Worm (Caenorhabditis elegans): Measurements from ENCODE around the gene C09E10.3.

C09E10.3 gene

ce11 chrX:952557-953083 is 38.6 kb downstream of the C09E10.3 start:
- no peak for TF ChIP-seq nhr-12 (tag; optimal IDR thresholded peaks at IDR 0.05)
- peak; percentile 33 for TF ChIP-seq mls-2 (tag; optimal IDR thresholded peaks at IDR 0.05)
- TF ChIP-seq M03D4.4 (tag; optimal IDR thresholded peaks at IDR 0.05), result no peak
- TF ChIP-seq blmp-1 (tag; optimal IDR thresholded peaks at IDR 0.05), result no peak
- peak; percentile 52 for TF ChIP-seq ces-1 (GFP tag; optimal IDR thresholded peaks at IDR 0.05)
- no peak for TF ChIP-seq elt-3 (tag; optimal IDR thresholded peaks at IDR 0.05)
- TF ChIP-seq drap-1 (GFP tag; optimal IDR thresholded peaks at IDR 0.05), result no peak

- no peak for TF ChIP-seq ces-1 (GFP tag; optimal IDR thresholded peaks at IDR 0.05)
- no peak for TF ChIP-seq ceh-39 (tag; optimal IDR thresholded peaks at IDR 0.05)
Measured at ce11 chrX:950482-950881, 40.7 kb downstream of the C09E10.3 start, which contains the start of gene arr-1. arr-1 (plus strand) TSS chrX:950782.

ce11 chrX:949466-949865 is 41.7 kb downstream of the C09E10.3 start:
- peak; percentile 71 for TF ChIP-seq M03D4.4 (tag; optimal IDR thresholded peaks at IDR 0.05)
- TF ChIP-seq sptf-1 (tag; optimal IDR thresholded peaks at IDR 0.05), result peak; percentile 85
- peak; percentile 25 for TF ChIP-seq tbx-8 (GFP tag; optimal IDR thresholded peaks at IDR 0.05)
- no peak for TF ChIP-seq nhr-28 (tag; optimal IDR thresholded peaks at IDR 0.05)
- peak; percentile 91 for TF ChIP-seq mep-1 (tag; optimal IDR thresholded peaks at IDR 0.05)
- TF ChIP-seq ces-1 (GFP tag; optimal IDR thresholded peaks at IDR 0.05), result peak; percentile 96
- peak; percentile 37 for TF ChIP-seq ham-2 (GFP tag; optimal IDR thresholded peaks at IDR 0.05)
- TF ChIP-seq drap-1 (GFP tag; optimal IDR thresholded peaks at IDR 0.05), result peak; percentile 87
- peak; percentile 93 for TF ChIP-seq unc-62 (GFP tag; optimal IDR thresholded peaks at IDR 0.05)
- TF ChIP-seq ceh-39 (tag; optimal IDR thresholded peaks at IDR 0.05), result peak; percentile 41
- TF ChIP-seq elt-3 (tag; optimal IDR thresholded peaks at IDR 0.05), result peak; percentile 29
- TF ChIP-seq hlh-1 (tag; optimal IDR thresholded peaks at IDR 0.05), result peak; percentile 68
- TF ChIP-seq lin-13 (tag; optimal IDR thresholded peaks at IDR 0.05), result peak; percentile 85
- TF ChIP-seq unc-120 (tag; optimal IDR thresholded peaks at IDR 0.05; ENCODE audit: poor library complexity, severe bottlenecking), result peak; percentile 98
- peak; percentile 69 for TF ChIP-seq nhr-2 (tag; optimal IDR thresholded peaks at IDR 0.05)
- TF ChIP-seq pha-4 (tag; optimal IDR thresholded peaks at IDR 0.05), result peak; percentile 90
- TF ChIP-seq mab-5 (tag; optimal IDR thresholded peaks at IDR 0.05), result no peak
- peak; percentile 90 for TF ChIP-seq nhr-237 (tag; optimal IDR thresholded peaks at IDR 0.05)
- TF ChIP-seq elt-1 (tag; optimal IDR thresholded peaks at IDR 0.05; ENCODE audit: borderline replicate concordance, insufficient read depth), result peak; percentile 56
- TF ChIP-seq nhr-12 (tag; optimal IDR thresholded peaks at IDR 0.05), result no peak
- peak; percentile 4 for TF ChIP-seq ceh-43 (GFP tag; optimal IDR thresholded peaks at IDR 0.05)
- TF ChIP-seq nhr-76 (tag; optimal IDR thresholded peaks at IDR 0.05), result no peak
- no peak for TF ChIP-seq sem-2 (GFP tag; optimal IDR thresholded peaks at IDR 0.05)
- peak; percentile 91 for TF ChIP-seq mls-2 (tag; optimal IDR thresholded peaks at IDR 0.05)
- no peak for TF ChIP-seq ceh-83 (GFP tag; optimal IDR thresholded peaks at IDR 0.05)
- no peak for TF ChIP-seq snpc-4 (tag; optimal IDR thresholded peaks at IDR 0.05)
- TF ChIP-seq lsy-2 (tag; optimal IDR thresholded peaks at IDR 0.05), result peak; percentile 79
- TF ChIP-seq bed-3 (GFP tag; optimal IDR thresholded peaks at IDR 0.05), result peak; percentile 29
- no peak for TF ChIP-seq blmp-1 (tag; optimal IDR thresholded peaks at IDR 0.05)
- peak; percentile 6 for TF ChIP-seq lin-32 (GFP tag; optimal IDR thresholded peaks at IDR 0.05)
- TF ChIP-seq zip-8 (tag; optimal IDR thresholded peaks at IDR 0.05), result no peak
- TF ChIP-seq cnd-1 (tag; optimal IDR thresholded peaks at IDR 0.05), result peak; percentile 71
- TF ChIP-seq ztf-11 (tag; optimal IDR thresholded peaks at IDR 0.05), result peak; percentile 76
- TF ChIP-seq unc-39 (tag; optimal IDR thresholded peaks at IDR 0.05), result peak; percentile 40
- TF ChIP-seq flh-1 (GFP tag; optimal IDR thresholded peaks at IDR 0.05), result no peak

ce11 chrX:948783-949182 is 42.4 kb downstream of the C09E10.3 start, which contains the start of gene sms-2:
sms-2 (minus strand) TSS chrX:948883.
- no peak for TF ChIP-seq ceh-83 (GFP tag; optimal IDR thresholded peaks at IDR 0.05)
- TF ChIP-seq blmp-1 (tag; optimal IDR thresholded peaks at IDR 0.05), result no peak
- TF ChIP-seq cnd-1 (tag; optimal IDR thresholded peaks at IDR 0.05), result no peak

All from whole organism, mixed stage, embryonic.